Worm (Caenorhabditis elegans) whole organism, L2 larva: ENCODE results near the gene C23G10.11.

Experiments
- crh-2 ChIP-seq: sonication (generic microtip); optimal IDR thresholded peaks from 2 replicates; lab custom pipeline; 2017; ENCODE audit warnings: missing biosample characterization, missing genetic modification characterization
- snpc-4 ChIP-seq: fragments of 150-350 bp; optimal IDR thresholded peaks from 2 replicates; lab custom pipeline; 2014; ENCODE audit warnings: missing biosample characterization, missing genetic modification characterization
- zag-1 ChIP-seq: fragments of 150-350 bp; optimal IDR thresholded peaks from 2 replicates; lab custom pipeline; 2014; ENCODE audit warnings: missing biosample characterization, missing genetic modification characterization

ce11 chrIII:6202440-6202839 lies 12.9 kb downstream of the C23G10.11 start:
- no peak for TF ChIP-seq zag-1 (tag; lab: Kevin White, UChicago)
- TF ChIP-seq snpc-4 (tag; lab: Kevin White, UChicago), result no peak
- no peak for TF ChIP-seq crh-2
